Fruit fly (Drosophila melanogaster) whole organism, embryonic: ENCODE results near the gene CG15922.

ENCODE experiments used
- Asciz ChIP-seq: fragments of 200-800 bp; sonication (Bioruptor generic); optimal IDR thresholded peaks from 2 replicates; lab custom pipeline; 2017; ENCODE audit warnings: missing biosample characterization, mild to moderate bottlenecking, missing genetic modification characterization, missing genetic modification reagents
- Blimp-1 ChIP-seq: fragments of 200-800 bp; sonication (Bioruptor generic); optimal IDR thresholded peaks from 3 replicates; lab custom pipeline; 2018; ENCODE audit warnings: missing biosample characterization, missing genetic modification characterization, mild to moderate bottlenecking, moderate library complexity, missing genetic modification reagents
- CG10654 ChIP-seq: fragments of 200-800 bp; sonication (Bioruptor generic); optimal IDR thresholded peaks from 2 replicates; lab custom pipeline; 2016; ENCODE audit warnings: missing biosample characterization, missing genetic modification characterization
- CG11696 ChIP-seq: fragments of 200-800 bp; sonication (Bioruptor generic); IDR thresholded peaks from 2 replicates; pipeline ENCODE4 v1.3.6; 2022; ENCODE audit warnings: missing biosample characterization, missing genetic modification characterization
- CG11723 ChIP-seq: fragments of 200-800 bp; sonication (Bioruptor generic); optimal IDR thresholded peaks from 2 replicates; lab custom pipeline; 2017; ENCODE audit warnings: missing biosample characterization, mild to moderate bottlenecking, missing genetic modification characterization
- CG12299 ChIP-seq: fragments of 200-800 bp; sonication (Bioruptor generic); optimal IDR thresholded peaks from 2 replicates; lab custom pipeline; 2018; ENCODE audit warnings: missing biosample characterization, mild to moderate bottlenecking, missing genetic modification characterization
- CG14014 ChIP-seq: fragments of 200-800 bp; sonication (Bioruptor generic); IDR thresholded peaks from 2 replicates; pipeline ENCODE4 v1.3.6; 2022; ENCODE audit warnings: missing biosample characterization, missing genetic modification characterization
- CG15479 ChIP-seq: fragments of 200-800 bp; sonication (Bioruptor generic); optimal IDR thresholded peaks from 3 replicates; lab custom pipeline; 2019; ENCODE audit warnings: missing biosample characterization, mild to moderate bottlenecking, missing genetic modification characterization, moderate library complexity
- CG15514 ChIP-seq: fragments of 200-800 bp; sonication (Bioruptor generic); optimal IDR thresholded peaks from 3 replicates; lab custom pipeline; 2017; ENCODE audit warnings: missing biosample characterization, missing genetic modification characterization, mild to moderate bottlenecking, moderate library complexity, missing genetic modification reagents
- CG17568 ChIP-seq: fragments of 200-800 bp; sonication (Bioruptor generic); optimal IDR thresholded peaks from 2 replicates; lab custom pipeline; 2018; ENCODE audit warnings: missing biosample characterization, mild to moderate bottlenecking, missing genetic modification characterization, moderate library complexity
- CG17802 ChIP-seq: fragments of 200-800 bp; sonication (Bioruptor generic); optimal IDR thresholded peaks from 2 replicates; lab custom pipeline; 2018; ENCODE audit warnings: missing biosample characterization, mild to moderate bottlenecking, missing genetic modification characterization, moderate library complexity
- CG2678 ChIP-seq: fragments of 200-800 bp; sonication (Bioruptor generic); optimal IDR thresholded peaks from 3 replicates; lab custom pipeline; 2019; ENCODE audit warnings: missing biosample characterization, mild to moderate bottlenecking, missing genetic modification characterization, moderate library complexity
- CG3281 ChIP-seq: fragments of 200-800 bp; sonication (Bioruptor generic); optimal IDR thresholded peaks from 3 replicates; lab custom pipeline; 2017; ENCODE audit warnings: missing biosample characterization, mild to moderate bottlenecking, missing genetic modification characterization
- CG34224 ChIP-seq: fragments of 200-800 bp; sonication (Bioruptor generic); IDR thresholded peaks from 3 replicates; pipeline ENCODE4 v1.3.6; 2022; ENCODE audit warnings: missing biosample characterization, missing genetic modification characterization; ENCODE audit not compliant: partially characterized antibody
- CG34422 ChIP-seq: fragments of 200-800 bp; sonication (Bioruptor generic); IDR thresholded peaks from 3 replicates; pipeline ENCODE4 v1.3.6; 2022; ENCODE audit warnings: missing biosample characterization, missing genetic modification characterization
- CG3995 ChIP-seq: fragments of 200-800 bp; sonication (Bioruptor generic); optimal IDR thresholded peaks from 3 replicates; lab custom pipeline; 2016; ENCODE audit warnings: missing biosample characterization, missing genetic modification characterization
- CG43689 ChIP-seq: fragments of 200-800 bp; sonication (Bioruptor generic); IDR thresholded peaks from 2 replicates; pipeline ENCODE4 v1.3.6; 2022; ENCODE audit warnings: missing biosample characterization, missing genetic modification characterization
- CG6272 ChIP-seq: fragments of 200-800 bp; sonication (Bioruptor generic); IDR thresholded peaks from 2 replicates; pipeline ENCODE4 v1.3.6; 2022; ENCODE audit warnings: missing biosample characterization, missing genetic modification characterization
- CG6765 ChIP-seq: fragments of 200-800 bp; sonication (Bioruptor generic); optimal IDR thresholded peaks from 3 replicates; lab custom pipeline; 2017; ENCODE audit warnings: missing biosample characterization, mild to moderate bottlenecking, missing genetic modification characterization
- CG6854 ChIP-seq: fragments of 200-800 bp; sonication (Bioruptor generic); optimal IDR thresholded peaks from 3 replicates; lab custom pipeline; 2017; ENCODE audit warnings: missing biosample characterization, mild to moderate bottlenecking, missing genetic modification characterization
- CG7556 ChIP-seq: fragments of 200-800 bp; sonication (Bioruptor generic); optimal IDR thresholded peaks from 2 replicates; lab custom pipeline; 2017; ENCODE audit warnings: missing biosample characterization, mild to moderate bottlenecking, missing genetic modification characterization
- CG7745 ChIP-seq: fragments of 200-800 bp; sonication (Bioruptor generic); optimal IDR thresholded peaks from 2 replicates; lab custom pipeline; 2018; ENCODE audit warnings: missing biosample characterization, mild to moderate bottlenecking, missing genetic modification characterization, moderate library complexity
- Dad ChIP-seq: fragments of 200-800 bp; sonication (Bioruptor generic); optimal IDR thresholded peaks from 3 replicates; lab custom pipeline; 2016; ENCODE audit warnings: missing biosample characterization, missing genetic modification characterization
- Drgx ChIP-seq: fragments of 200-800 bp; sonication (Bioruptor generic); IDR thresholded peaks from 2 replicates; pipeline ENCODE4 v1.3.6; 2022; ENCODE audit warnings: missing biosample characterization, missing genetic modification characterization
- Hmx ChIP-seq: fragments of 200-800 bp; sonication (Bioruptor generic); optimal IDR thresholded peaks from 2 replicates; lab custom pipeline; 2016; ENCODE audit warnings: missing biosample characterization, missing genetic modification characterization
- Lim3 ChIP-seq: fragments of 200-800 bp; sonication (Bioruptor generic); IDR thresholded peaks from 2 replicates; pipeline ENCODE4 v1.3.6; 2022; ENCODE audit warnings: missing biosample characterization, missing genetic modification characterization
- Max ChIP-seq: fragments of 200-800 bp; sonication (Bioruptor generic); optimal IDR thresholded peaks from 2 replicates; lab custom pipeline; 2016; ENCODE audit warnings: missing biosample characterization, mild to moderate bottlenecking, missing genetic modification characterization
- PHDP ChIP-seq: fragments of 200-800 bp; sonication (Bioruptor generic); optimal IDR thresholded peaks from 3 replicates; lab custom pipeline; 2018; ENCODE audit warnings: missing biosample characterization, mild to moderate bottlenecking, missing genetic modification characterization, moderate library complexity
- Vsx1 ChIP-seq: fragments of 200-800 bp; sonication (Bioruptor generic); optimal IDR thresholded peaks from 2 replicates; lab custom pipeline; 2017; ENCODE audit warnings: missing biosample characterization, mild to moderate bottlenecking, missing genetic modification characterization, missing genetic modification reagents
- YL-1 ChIP-seq: fragments of 200-800 bp; sonication (Bioruptor generic); optimal IDR thresholded peaks from 3 replicates; lab custom pipeline; 2017; ENCODE audit warnings: missing biosample characterization, mild to moderate bottlenecking, missing genetic modification characterization
- ap ChIP-seq: fragments of 200-800 bp; sonication (Bioruptor generic); IDR thresholded peaks from 2 replicates; pipeline ENCODE4 v1.3.6; 2022; ENCODE audit warnings: missing biosample characterization, missing genetic modification characterization
- chn ChIP-seq: fragments of 200-800 bp; sonication (Bioruptor generic); optimal IDR thresholded peaks from 2 replicates; lab custom pipeline; 2016; ENCODE audit warnings: missing biosample characterization, missing genetic modification characterization
- ci ChIP-seq: fragments of 200-800 bp; sonication (Bioruptor generic); IDR thresholded peaks from 3 replicates; pipeline ENCODE4 v1.3.6; 2022; ENCODE audit warnings: missing biosample characterization, missing genetic modification characterization
- dmrt99B ChIP-seq: fragments of 200-800 bp; sonication (Bioruptor generic); optimal IDR thresholded peaks from 2 replicates; lab custom pipeline; 2018; ENCODE audit warnings: missing biosample characterization, mild to moderate bottlenecking, missing genetic modification characterization, moderate library complexity
- dysf ChIP-seq: fragments of 200-800 bp; sonication (Bioruptor generic); IDR thresholded peaks from 3 replicates; pipeline ENCODE4 v1.3.6; 2022; ENCODE audit warnings: missing biosample characterization, missing genetic modification characterization
- exex ChIP-seq: fragments of 200-800 bp; sonication (Bioruptor generic); optimal IDR thresholded peaks from 4 replicates; lab custom pipeline; 2018; ENCODE audit warnings: missing biosample characterization, mild to moderate bottlenecking, missing genetic modification characterization, moderate library complexity
- fd3F ChIP-seq: fragments of 200-800 bp; sonication (Bioruptor generic); optimal IDR thresholded peaks from 2 replicates; lab custom pipeline; 2018; ENCODE audit warnings: missing biosample characterization, mild to moderate bottlenecking, missing genetic modification characterization, moderate library complexity
- fd64A ChIP-seq: fragments of 200-800 bp; sonication (Bioruptor generic); optimal IDR thresholded peaks from 3 replicates; lab custom pipeline; 2018; ENCODE audit warnings: missing biosample characterization, mild to moderate bottlenecking, missing genetic modification characterization
- gem ChIP-seq: fragments of 200-800 bp; sonication (Bioruptor generic); optimal IDR thresholded peaks from 2 replicates; lab custom pipeline; 2019; ENCODE audit warnings: missing biosample characterization, mild to moderate bottlenecking, missing genetic modification characterization, moderate library complexity
- gsb ChIP-seq: fragments of 200-800 bp; sonication (Bioruptor generic); IDR thresholded peaks from 2 replicates; pipeline ENCODE4 v1.3.6; 2022; ENCODE audit warnings: missing biosample characterization, missing genetic modification characterization
- jigr1 ChIP-seq: fragments of 200-800 bp; sonication (Bioruptor generic); IDR thresholded peaks from 3 replicates; pipeline ENCODE4 v1.3.6; 2022; ENCODE audit warnings: missing biosample characterization, missing genetic modification characterization
- lab ChIP-seq: fragments of 200-800 bp; sonication (Bioruptor generic); optimal IDR thresholded peaks from 3 replicates; lab custom pipeline; 2017; ENCODE audit warnings: missing biosample characterization, missing genetic modification characterization, mild to moderate bottlenecking, moderate library complexity, missing genetic modification reagents
- pita ChIP-seq: fragments of 200-800 bp; sonication (Bioruptor generic); optimal IDR thresholded peaks from 2 replicates; lab custom pipeline; 2017; ENCODE audit warnings: missing biosample characterization, mild to moderate bottlenecking, missing genetic modification characterization
- pzg ChIP-seq: fragments of 200-800 bp; sonication (Bioruptor generic); optimal IDR thresholded peaks from 3 replicates; lab custom pipeline; 2018; ENCODE audit warnings: missing biosample characterization, mild to moderate bottlenecking, missing genetic modification characterization, moderate library complexity
- salm ChIP-seq: fragments of 200-800 bp; sonication (Bioruptor generic); optimal IDR thresholded peaks from 2 replicates; lab custom pipeline; 2018; ENCODE audit warnings: missing biosample characterization, mild to moderate bottlenecking, missing genetic modification characterization
- sens ChIP-seq: fragments of 200-800 bp; sonication (Bioruptor generic); peaks from one replicate; lab custom pipeline; 2016; ENCODE audit warnings: missing biosample characterization, missing genetic modification characterization
- so ChIP-seq: fragments of 200-800 bp; sonication (Bioruptor generic); IDR thresholded peaks from 3 replicates; pipeline ENCODE4 v1.3.6; 2022; ENCODE audit warnings: missing biosample characterization, missing genetic modification characterization
- unc-4 ChIP-seq: fragments of 200-800 bp; sonication (Bioruptor generic); IDR thresholded peaks from 2 replicates; pipeline ENCODE4 v1.3.6; 2022; ENCODE audit warnings: missing biosample characterization, missing genetic modification characterization; ENCODE audit not compliant: partially characterized antibody
- vvl ChIP-seq: fragments of 200-800 bp; sonication (Bioruptor generic); IDR thresholded peaks from 2 replicates; pipeline ENCODE4 v1.3.6; 2022; ENCODE audit warnings: missing biosample characterization, missing genetic modification characterization
- wdn ChIP-seq: fragments of 200-800 bp; sonication (Bioruptor generic); IDR thresholded peaks from 2 replicates; pipeline ENCODE4 v1.3.6; 2022; ENCODE audit warnings: missing biosample characterization, missing genetic modification characterization

Gene CG15922

dm6 chr3R:20560019-20560667, at the start of gene CG15922 (continued):
- peak; percentile 27; the same call in 1 of the 2 replicates for TF ChIP-seq vvl (GFP tag; lab: Robert Waterston, UW)
- TF ChIP-seq pzg = peak; percentile 60
- TF ChIP-seq CG34224 (GFP tag; lab: Robert Waterston, UW) = peak; percentile 31; the same call in 1 of the 3 replicates
- TF ChIP-seq gsb (GFP tag; lab: Robert Waterston, UW) = no peak
- TF ChIP-seq CG3281 (GFP tag; lab: Kevin White, UChicago) = peak; percentile 3
- TF ChIP-seq CG15514 (GFP tag; lab: Kevin White, UChicago) = no peak
- no peak for TF ChIP-seq Hmx (GFP tag; lab: Kevin White, UChicago)
- TF ChIP-seq CG14014 (GFP tag; lab: Robert Waterston, UW) = no peak
- peak; percentile 35 for TF ChIP-seq gem
- TF ChIP-seq ci (GFP tag; lab: Robert Waterston, UW) = no peak
- peak; percentile 42 for TF ChIP-seq sens (GFP tag; lab: Kevin White, UChicago)
- peak; percentile 52 for TF ChIP-seq exex (tag; lab: Kevin White, UChicago)
- TF ChIP-seq CG7745 (tag; lab: Kevin White, UChicago) = peak; percentile 33
- no peak for TF ChIP-seq CG43689 (GFP tag; lab: Robert Waterston, UW)
- TF ChIP-seq CG12299 (tag; lab: Kevin White, UChicago) = no peak
- TF ChIP-seq CG6272 (GFP tag; lab: Robert Waterston, UW) = no peak
- no peak for TF ChIP-seq Dad (GFP tag; lab: Kevin White, UChicago)
- TF ChIP-seq CG11696 = no peak
- TF ChIP-seq Max = peak; percentile 14
- TF ChIP-seq fd3F = no peak
- no peak for TF ChIP-seq so (GFP tag; lab: Robert Waterston, UW)
- peak; percentile 50 for TF ChIP-seq CG2678 (tag; lab: Kevin White, UChicago)
- TF ChIP-seq CG11723 = no peak
- no peak for TF ChIP-seq Vsx1
- TF ChIP-seq CG6854 (GFP tag; lab: Kevin White, UChicago) = no peak
- TF ChIP-seq fd64A (GFP tag; lab: Kevin White, UChicago) = no peak
- no peak for TF ChIP-seq CG6765 (GFP tag; lab: Kevin White, UChicago)
- no peak for TF ChIP-seq Asciz (GFP tag; lab: Kevin White, UChicago)
- no peak for TF ChIP-seq salm (tag; lab: Kevin White, UChicago)
- no peak for TF ChIP-seq Lim3
- no peak for TF ChIP-seq PHDP (tag; lab: Kevin White, UChicago)
- no peak for TF ChIP-seq pita (GFP tag; lab: Kevin White, UChicago)
- TF ChIP-seq chn (GFP tag; lab: Kevin White, UChicago) = no peak
- TF ChIP-seq dmrt99B (tag; lab: Kevin White, UChicago) = peak; percentile 39
- TF ChIP-seq lab (GFP tag; lab: Kevin White, UChicago) = peak; percentile 5
- no peak for TF ChIP-seq CG15479 (GFP tag; lab: Kevin White, UChicago)
- no peak for TF ChIP-seq dysf (GFP tag; lab: Robert Waterston, UW)
- TF ChIP-seq CG3995 = peak; percentile 80
- peak; percentile 10 for TF ChIP-seq Blimp-1 (GFP tag; lab: Kevin White, UChicago)
- TF ChIP-seq CG34422 (GFP tag; lab: Robert Waterston, UW) = no peak
- no peak for TF ChIP-seq wdn
- TF ChIP-seq CG17802 (tag; lab: Kevin White, UChicago) = no peak
- peak; percentile 16; the same call in 1 of the 2 replicates for TF ChIP-seq Drgx (GFP tag; lab: Robert Waterston, UW)
- no peak for TF ChIP-seq CG10654
- no peak for TF ChIP-seq jigr1 (GFP tag; lab: Robert Waterston, UW)
- no peak for TF ChIP-seq CG7556 (GFP tag; lab: Kevin White, UChicago)
- TF ChIP-seq unc-4 (GFP tag; lab: Robert Waterston, UW) = 0 out of 2 replicates have a peak, but pooled peaks have one; percentile 13
- no peak for TF ChIP-seq CG17568
- TF ChIP-seq ap (GFP tag; lab: Robert Waterston, UW) = 0 out of 2 replicates have a peak, but pooled peaks have one; percentile 31
- peak; percentile 8 for TF ChIP-seq YL-1 (GFP tag; lab: Kevin White, UChicago)
